Worm (Caenorhabditis elegans) whole organism, late embryonic: ENCODE measurements around the gene msp-40.

ENCODE experiments used
- C08G9.2 ChIP-seq: sonication (generic microtip); optimal IDR thresholded peaks from 2 replicates; lab custom pipeline; 2016; ENCODE audit warnings: mild to moderate bottlenecking, missing genetic modification characterization, moderate library complexity, missing compliant biosample characterization
- F13H6.1 ChIP-seq: sonication (generic microtip); optimal IDR thresholded peaks from 2 replicates; lab custom pipeline; 2016; ENCODE audit warnings: missing genetic modification characterization, missing compliant biosample characterization
- Y22D7AL.16 ChIP-seq: sonication (generic microtip); optimal IDR thresholded peaks from 2 replicates; lab custom pipeline; 2016; ENCODE audit warnings: missing genetic modification characterization, missing compliant biosample characterization
- ceh-24 ChIP-seq: sonication (generic microtip); optimal IDR thresholded peaks from 2 replicates; lab custom pipeline; 2016; ENCODE audit warnings: mild to moderate bottlenecking, missing genetic modification characterization, missing compliant biosample characterization
- dve-1 ChIP-seq: sonication (generic microtip); optimal IDR thresholded peaks from 2 replicates; lab custom pipeline; 2017; ENCODE audit warnings: antibody characterized with exemption, mild to moderate bottlenecking, missing genetic modification characterization, missing compliant biosample characterization
- fkh-10 ChIP-seq: fragments of 150-350 bp; optimal IDR thresholded peaks from 2 replicates; lab custom pipeline; 2014; ENCODE audit warnings: missing biosample characterization, missing genetic modification reagents, missing genetic modification characterization
- hlh-15 ChIP-seq: sonication (generic microtip); optimal IDR thresholded peaks from 2 replicates; lab custom pipeline; 2016; ENCODE audit warnings: missing genetic modification characterization, missing compliant biosample characterization
- pqm-1 ChIP-seq: sonication (generic microtip); optimal IDR thresholded peaks from 2 replicates; lab custom pipeline; 2016; ENCODE audit warnings: missing genetic modification characterization, missing compliant biosample characterization
- rnt-1 ChIP-seq: sonication (generic microtip); optimal IDR thresholded peaks from 2 replicates; lab custom pipeline; 2016; ENCODE audit warnings: missing genetic modification characterization, missing compliant biosample characterization
- sox-2 ChIP-seq: fragments of 200-800 bp; sonication (Bioruptor generic); IDR thresholded peaks from 2 replicates; pipeline ENCODE4 v1.3.6; 2022; ENCODE audit warnings: missing genetic modification reagents, missing genetic modification characterization, missing compliant biosample characterization
- sox-4 ChIP-seq: sonication (generic microtip); optimal IDR thresholded peaks from 2 replicates; lab custom pipeline; 2017; ENCODE audit warnings: mild to moderate bottlenecking, missing genetic modification characterization, inconsistent platforms, missing compliant biosample characterization
- tbx-2 ChIP-seq: sonication (generic microtip); optimal IDR thresholded peaks from 2 replicates; lab custom pipeline; 2016; ENCODE audit warnings: missing genetic modification characterization, missing compliant biosample characterization
- unc-86 ChIP-seq: sonication (generic microtip); optimal IDR thresholded peaks from 2 replicates; lab custom pipeline; 2016; ENCODE audit warnings: missing genetic modification characterization, missing compliant biosample characterization

- TF ChIP-seq sox-2 (GFP tag; lab: Robert Waterston, UW) (no peak), pqm-1 (tag; lab: Kevin White, UChicago) (no peak), F13H6.1 (tag; lab: Kevin White, UChicago) (no peak), hlh-15 (tag; lab: Kevin White, UChicago) (no peak), ceh-24 (tag; lab: Kevin White, UChicago) (no peak), C08G9.2 (no peak), unc-86 (tag; lab: Kevin White, UChicago) (no peak), sox-4 (tag; lab: Kevin White, UChicago) (no peak), dve-1 (tag; lab: Kevin White, UChicago) (no peak), fkh-10 (GFP tag; lab: Kevin White, UChicago) (no peak), rnt-1 (tag; lab: Kevin White, UChicago) (no peak), Y22D7AL.16 (tag; lab: Kevin White, UChicago) (no peak), tbx-2 (no peak)
Measured at ce11 chrII:4874335-4874861, 49.2 kb downstream of the msp-40 start, which contains the start of gene F11G11.15.
